Worm (Caenorhabditis elegans) whole organism, midembryonic: Measurements from ENCODE around the gene F54F2.6.

ENCODE experiments used
- T22C8.4 ChIP-seq: fragments of 200-800 bp; sonication (Bioruptor generic); IDR thresholded peaks from 2 replicates; pipeline ENCODE4 v1.3.6; 2022; ENCODE audit warnings: missing genetic modification characterization, missing compliant biosample characterization
- cog-1 ChIP-seq: sonication (generic microtip); optimal IDR thresholded peaks from 2 replicates; lab custom pipeline; 2016; ENCODE audit warnings: missing genetic modification characterization, missing compliant biosample characterization
- flt-1 ChIP-seq: fragments of 200-800 bp; sonication (Bioruptor generic); IDR thresholded peaks from 2 replicates; pipeline ENCODE4 v1.3.6; 2022; ENCODE audit warnings: missing genetic modification characterization, missing compliant biosample characterization
- klf-2 ChIP-seq: fragments of 200-800 bp; sonication (Bioruptor generic); conservative IDR thresholded peaks from 2 replicates; pipeline ENCODE4 v1.3.6; 2022; ENCODE audit warnings: missing genetic modification reagents, missing genetic modification characterization, missing compliant biosample characterization
- med-1 ChIP-seq: sonication (generic microtip); optimal IDR thresholded peaks from 2 replicates; lab custom pipeline; 2017; ENCODE audit warnings: missing genetic modification characterization, mild to moderate bottlenecking, missing compliant biosample characterization, antibody characterized with exemption, missing genetic modification reagents; ENCODE audit not compliant: insufficient read depth
- ref-1 ChIP-seq: fragments of 200-800 bp; sonication (Bioruptor generic); conservative IDR thresholded peaks from 2 replicates; pipeline ENCODE4 v1.3.6; 2022; ENCODE audit warnings: missing genetic modification reagents, missing genetic modification characterization, missing compliant biosample characterization
- tab-1 ChIP-seq: fragments of 200-800 bp; sonication (Bioruptor generic); IDR thresholded peaks from 2 replicates; pipeline ENCODE4 v1.3.6; 2022; ENCODE audit warnings: missing genetic modification characterization, missing compliant biosample characterization
- ztf-23 ChIP-seq: fragments of 200-800 bp; sonication (Bioruptor generic); IDR thresholded peaks from 2 replicates; pipeline ENCODE4 v1.3.6; 2022; ENCODE audit warnings: missing genetic modification reagents, missing genetic modification characterization, missing compliant biosample characterization
- ztf-29 ChIP-seq: fragments of 200-800 bp; sonication (Bioruptor generic); IDR thresholded peaks from 2 replicates; pipeline ENCODE4 v1.3.6; 2022; ENCODE audit warnings: missing genetic modification reagents, missing genetic modification characterization, missing compliant biosample characterization

Gene F54F2.6

DNA sequence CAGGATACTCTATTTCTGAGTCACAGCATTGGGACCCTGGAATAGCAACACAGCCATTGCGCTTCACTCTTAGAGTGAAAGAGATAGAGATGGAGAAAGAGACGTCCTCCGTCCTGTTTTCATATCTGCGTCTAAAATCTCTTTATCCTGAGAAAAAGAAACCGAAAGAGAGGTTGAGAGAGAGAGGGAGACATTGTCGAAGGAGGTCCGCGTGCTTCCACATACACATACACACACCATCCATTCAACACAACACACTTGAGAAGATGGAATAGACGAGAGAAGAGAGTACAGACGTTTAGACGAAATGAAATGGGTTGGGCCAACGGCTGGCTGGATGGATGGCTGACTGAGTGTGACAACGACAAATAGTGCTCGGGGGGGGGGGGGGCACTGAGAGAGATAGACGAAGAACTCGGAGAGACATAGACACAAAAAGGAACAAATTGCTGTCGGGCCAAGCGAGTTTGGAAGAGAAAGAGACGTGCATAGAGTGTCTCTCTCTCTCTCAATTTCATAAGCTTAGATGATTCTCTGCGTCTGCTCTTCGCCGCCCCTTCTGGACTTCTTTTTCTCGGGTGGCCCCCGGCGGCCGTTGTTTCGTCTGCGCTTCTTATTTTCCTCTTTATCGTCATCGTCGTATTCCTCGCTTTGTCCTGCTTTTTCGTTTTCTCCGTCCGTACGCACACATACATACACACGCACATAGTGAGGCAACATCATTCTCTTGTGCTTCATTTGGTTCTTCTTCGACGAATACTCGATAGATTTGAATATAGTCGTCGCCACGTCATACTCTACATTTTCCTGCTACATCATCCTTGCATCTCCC lies at the start of gene F54F2.6:
TSS of gene F54F2.6 (minus strand) at position 738 of the 832 bp plus-strand sequence.
- no peak for TF ChIP-seq ref-1 (GFP tag; lab: Robert Waterston, UW)
- TF ChIP-seq tab-1 (GFP tag; lab: Robert Waterston, UW): 0 out of 2 replicates have a peak, but pooled peaks have one; percentile 33
- TF ChIP-seq ztf-23: no peak; the same call in 1 of the 2 replicates
- no peak for TF ChIP-seq T22C8.4
- no peak for TF ChIP-seq ztf-29 (GFP tag; lab: Robert Waterston, UW)
- TF ChIP-seq klf-2 (GFP tag; lab: Robert Waterston, UW): no peak
- TF ChIP-seq flt-1 (GFP tag; lab: Robert Waterston, UW): peak; percentile 65; the same call in 1 of the 2 replicates
- TF ChIP-seq cog-1 (tag; lab: Kevin White, UChicago): peak; percentile 94
- no peak for TF ChIP-seq med-1 (GFP tag; lab: Kevin White, UChicago)

DNA sequence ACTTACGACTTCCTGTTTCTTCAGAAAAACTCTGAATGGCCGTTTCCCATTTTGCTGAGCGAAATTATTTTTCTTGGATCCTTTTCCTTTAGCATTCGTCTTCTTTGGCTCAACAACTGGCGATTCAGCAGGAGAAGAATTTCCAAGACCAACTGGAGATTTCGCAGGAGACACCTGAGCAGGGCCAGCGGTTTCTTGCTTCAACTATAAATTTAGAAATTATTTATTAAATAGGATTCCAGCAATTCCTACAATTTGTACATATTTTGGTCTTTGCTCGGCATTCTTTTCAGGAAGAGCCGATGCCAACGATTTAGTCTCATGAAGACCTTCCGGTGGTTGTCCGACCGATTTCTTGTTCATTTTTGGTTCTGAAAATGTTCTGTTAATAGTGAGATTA lies 49.0 kb upstream of the F54F2.6 start, which contains the start of gene F44E2.8:
TSS of gene F44E2.8 (minus strand) at position 371 of the 400 bp plus-strand sequence.
- TF ChIP-seq ztf-23 (no peak), tab-1 (GFP tag; lab: Robert Waterston, UW) (no peak), med-1 (GFP tag; lab: Kevin White, UChicago) (no peak), ztf-29 (GFP tag; lab: Robert Waterston, UW) (no peak), flt-1 (GFP tag; lab: Robert Waterston, UW) (no peak), klf-2 (GFP tag; lab: Robert Waterston, UW) (no peak), cog-1 (tag; lab: Kevin White, UChicago) (no peak), T22C8.4 (no peak), ref-1 (GFP tag; lab: Robert Waterston, UW) (no peak)

DNA sequence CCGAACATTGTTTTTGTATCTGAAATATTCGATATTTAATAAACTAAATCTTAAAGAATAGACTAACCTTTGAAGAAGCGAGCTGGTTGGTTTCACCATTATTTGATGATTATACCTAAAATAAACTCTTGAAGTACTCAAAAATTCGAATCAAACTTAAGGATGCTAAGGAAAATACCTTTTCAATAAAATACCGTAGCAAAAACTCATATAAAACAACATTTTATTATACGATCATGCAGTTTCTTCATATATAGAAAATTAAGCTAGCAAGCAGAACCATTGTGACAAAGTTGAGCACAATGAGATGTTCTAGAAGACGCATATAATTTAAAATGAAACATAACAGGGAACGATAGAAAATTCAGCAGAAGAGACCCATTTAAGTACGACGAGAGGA lies 47.9 kb upstream of the F54F2.6 start, which contains the start of gene F44E2.7:
TSS of gene F44E2.7 (minus strand) at position 101 of the 400 bp plus-strand sequence.
- TF ChIP-seq ztf-23 (no peak), ref-1 (GFP tag; lab: Robert Waterston, UW) (no peak), cog-1 (tag; lab: Kevin White, UChicago) (no peak), T22C8.4 (no peak), klf-2 (GFP tag; lab: Robert Waterston, UW) (no peak), ztf-29 (GFP tag; lab: Robert Waterston, UW) (no peak), med-1 (GFP tag; lab: Kevin White, UChicago) (no peak), tab-1 (GFP tag; lab: Robert Waterston, UW) (no peak), flt-1 (GFP tag; lab: Robert Waterston, UW) (no peak)

DNA sequence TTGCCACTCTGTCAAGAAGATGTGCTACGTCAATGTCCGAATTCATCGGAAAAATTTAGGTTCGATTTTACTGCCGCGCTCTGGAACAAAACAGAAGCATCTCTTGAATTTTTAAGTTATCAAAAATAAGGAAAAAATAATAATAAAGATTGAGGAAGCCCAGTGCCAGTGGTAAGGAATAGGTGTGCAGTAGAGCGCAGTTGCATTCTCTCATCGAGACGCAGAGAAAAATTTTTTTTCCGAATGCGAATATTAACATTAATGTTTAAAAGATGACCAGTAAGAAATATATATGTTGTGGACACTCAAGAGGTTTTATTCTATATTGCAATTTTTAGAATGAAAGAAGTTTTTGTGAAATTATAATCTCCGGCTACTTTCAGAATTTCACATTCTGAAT lies 47.2 kb upstream of the F54F2.6 start:
- peak; percentile 10 for TF ChIP-seq cog-1 (tag; lab: Kevin White, UChicago)
- TF ChIP-seq ref-1 (GFP tag; lab: Robert Waterston, UW): no peak
- peak; percentile 46; the same call in 1 of the 2 replicates for TF ChIP-seq ztf-29 (GFP tag; lab: Robert Waterston, UW)

DNA sequence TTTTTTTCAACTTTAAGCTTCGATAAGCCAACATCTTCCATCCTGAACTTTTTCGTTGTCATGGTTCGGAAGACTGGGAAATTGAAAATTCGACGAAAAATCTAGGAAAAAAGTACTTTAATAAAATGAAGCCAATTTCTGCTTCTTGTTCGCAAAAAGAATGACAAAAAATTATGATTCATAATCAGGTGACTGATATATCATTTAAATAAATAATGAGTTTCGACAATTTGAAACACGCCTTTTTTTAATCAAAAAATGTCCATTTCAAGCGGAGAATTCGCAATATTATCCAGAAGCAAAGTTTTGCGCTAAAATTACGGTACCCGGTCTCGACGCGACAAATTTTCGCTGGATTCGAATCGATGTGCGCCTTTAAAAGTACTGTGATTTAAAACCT lies 44.6 kb upstream of the F54F2.6 start, which contains the start of gene F44E2.6:
TSS of gene F44E2.6 (minus strand) at position 101 of the 400 bp plus-strand sequence.
- TF ChIP-seq flt-1 (GFP tag; lab: Robert Waterston, UW) (no peak), ref-1 (GFP tag; lab: Robert Waterston, UW) (no peak), ztf-29 (GFP tag; lab: Robert Waterston, UW) (no peak), med-1 (GFP tag; lab: Kevin White, UChicago) (no peak), tab-1 (GFP tag; lab: Robert Waterston, UW) (no peak), T22C8.4 (no peak), klf-2 (GFP tag; lab: Robert Waterston, UW) (no peak), cog-1 (tag; lab: Kevin White, UChicago) (no peak), ztf-23 (no peak)

DNA sequence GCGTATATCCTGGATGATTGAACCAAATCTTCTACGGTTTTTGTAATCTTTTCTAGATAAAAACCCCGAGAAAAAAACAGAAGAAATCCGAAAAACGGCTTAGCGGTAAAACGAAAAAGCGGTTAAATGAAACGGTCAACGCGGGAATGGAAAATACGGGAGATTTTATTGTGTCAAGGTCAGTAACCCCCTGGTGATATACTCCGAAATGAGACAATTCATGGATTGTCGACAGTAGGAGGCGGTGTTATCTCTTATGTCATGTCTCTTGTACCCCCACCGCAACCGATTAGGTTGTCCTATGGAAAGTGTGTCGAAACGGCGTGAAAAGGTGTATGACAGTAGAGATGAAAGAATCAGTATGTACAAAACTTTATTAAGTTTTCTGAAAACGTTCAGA lies 43.6 kb upstream of the F54F2.6 start:
- TF ChIP-seq med-1 (GFP tag; lab: Kevin White, UChicago) (no peak), T22C8.4 (no peak), tab-1 (GFP tag; lab: Robert Waterston, UW) (no peak), ztf-23 (no peak), klf-2 (GFP tag; lab: Robert Waterston, UW) (no peak), ref-1 (GFP tag; lab: Robert Waterston, UW) (no peak), flt-1 (GFP tag; lab: Robert Waterston, UW) (no peak), ztf-29 (GFP tag; lab: Robert Waterston, UW) (no peak), cog-1 (tag; lab: Kevin White, UChicago) (no peak)

DNA sequence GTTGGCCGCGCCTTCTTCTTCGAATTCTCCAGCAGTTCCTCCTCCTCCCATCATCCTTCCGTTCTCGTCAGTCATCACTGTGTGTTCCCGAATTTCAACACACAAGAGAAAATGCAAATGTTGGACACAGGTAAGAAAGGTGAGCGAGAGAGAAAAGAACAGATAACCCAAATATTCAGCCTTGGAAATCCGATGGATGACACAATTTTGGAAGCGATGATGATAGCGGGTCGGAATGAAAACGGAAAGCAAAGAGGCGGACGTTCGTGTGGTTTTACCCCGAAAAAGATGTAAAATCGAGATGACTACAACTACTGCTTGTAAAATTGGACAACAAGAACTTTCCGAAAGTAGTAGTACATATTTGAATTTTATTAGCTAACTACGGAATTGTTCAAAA lies 39.3 kb upstream of the F54F2.6 start:
- TF ChIP-seq ref-1 (GFP tag; lab: Robert Waterston, UW) (no peak), flt-1 (GFP tag; lab: Robert Waterston, UW) (no peak), klf-2 (GFP tag; lab: Robert Waterston, UW) (no peak), med-1 (GFP tag; lab: Kevin White, UChicago) (no peak), ztf-29 (GFP tag; lab: Robert Waterston, UW) (no peak), ztf-23 (no peak), T22C8.4 (no peak), tab-1 (GFP tag; lab: Robert Waterston, UW) (no peak), cog-1 (tag; lab: Kevin White, UChicago) (no peak)

DNA sequence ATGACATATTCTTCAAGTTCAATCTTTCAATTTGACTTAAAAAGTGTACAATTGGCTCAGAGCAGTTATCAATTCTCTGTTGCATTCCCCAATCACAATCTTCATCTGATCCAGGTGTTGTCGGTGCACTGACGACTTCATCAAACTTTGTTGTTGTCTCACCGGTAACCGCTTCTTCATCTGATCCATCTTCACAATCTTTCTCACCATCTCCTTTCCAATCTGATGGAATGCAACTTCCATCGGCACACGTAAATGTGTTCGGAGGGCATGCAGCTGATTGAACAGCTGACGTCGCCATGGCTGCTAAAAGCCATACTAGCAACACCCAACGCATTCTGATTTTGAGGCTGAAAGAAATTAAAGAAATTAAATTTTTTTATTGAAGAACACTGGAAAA lies 37.6 kb upstream of the F54F2.6 start, which contains the start of gene F44E2.4:
TSS of gene F44E2.4 (minus strand) at position 350 of the 400 bp plus-strand sequence.
- TF ChIP-seq cog-1 (tag; lab: Kevin White, UChicago) (no peak), ztf-29 (GFP tag; lab: Robert Waterston, UW) (no peak), klf-2 (GFP tag; lab: Robert Waterston, UW) (no peak), flt-1 (GFP tag; lab: Robert Waterston, UW) (no peak), ztf-23 (no peak), T22C8.4 (no peak), tab-1 (GFP tag; lab: Robert Waterston, UW) (no peak), ref-1 (GFP tag; lab: Robert Waterston, UW) (no peak), med-1 (GFP tag; lab: Kevin White, UChicago) (no peak)
